Fruit fly (Drosophila melanogaster) whole organism: Measurements from ENCODE around the gene CG15725.

Source experiments
- CG8478 ChIP-seq: fragments of >200 bp; optimal IDR thresholded peaks from 2 replicates; lab custom pipeline; 2018; ENCODE audit warnings: inconsistent platforms
- Dll ChIP-seq: fragments of >200 bp; optimal IDR thresholded peaks from 2 replicates; lab custom pipeline; 2017
- EcR ChIP-seq, 2 experiments: fragments of >200 bp; optimal IDR thresholded peaks; 2 replicates each; lab custom pipeline; 2017; ENCODE audit warnings: missing biosample characterization in 2 of 2, missing genetic modification characterization in 2 of 2, missing genetic modification reagents in 2 of 2
- pan ChIP-seq: fragments of >200 bp; optimal IDR thresholded peaks from 2 replicates; lab custom pipeline; 2017
- psq ChIP-seq: fragments of >200 bp; optimal IDR thresholded peaks from 2 replicates; lab custom pipeline; 2017
- usp ChIP-seq: fragments of >200 bp; optimal IDR thresholded peaks from 2 replicates; lab custom pipeline; 2017; ENCODE audit warnings: missing biosample characterization, missing genetic modification characterization, mixed read lengths

CG15725 gene

dm6 chrX:12749891-12750581 is 44.4 kb downstream of the CG15725 start:
- TF ChIP-seq CG8478 (lab: Kevin White, UChicago) (peak; percentile 17), Dll (lab: Kevin White, UChicago) (no peak)

dm6 chrX:12750582-12750927 is 44.9 kb downstream of the CG15725 start:
- TF ChIP-seq psq: no peak
- TF ChIP-seq EcR (GFP tag; optimal IDR thresholded peaks at IDR 0.05; lab: Kevin White, UChicago): no peak

dm6 chrX:12750928-12751631 is 45.4 kb downstream of the CG15725 start:
- TF ChIP-seq CG8478 (lab: Kevin White, UChicago) (no peak), psq (no peak), Dll (lab: Kevin White, UChicago) (no peak), pan (lab: Kevin White, UChicago) (no peak), EcR (GFP tag; optimal IDR thresholded peaks at IDR 0.05; lab: Kevin White, UChicago) (no peak), usp (no peak)

dm6 chrX:12751786-12752187 is 46.1 kb downstream of the CG15725 start:
- TF ChIP-seq usp (no peak), EcR (GFP tag; optimal IDR thresholded peaks at IDR 0.05; lab: Kevin White, UChicago) (peak in 1 of 2 experiments; percentile 85)

dm6 chrX:12752196-12752595 is 46.5 kb downstream of the CG15725 start:
- no peak for TF ChIP-seq pan (lab: Kevin White, UChicago)
- TF ChIP-seq EcR (GFP tag; optimal IDR thresholded peaks at IDR 0.05; lab: Kevin White, UChicago): peak in 1 of 2 experiments; percentile 57
- no peak for TF ChIP-seq Dll (lab: Kevin White, UChicago)
- peak; percentile 62 for TF ChIP-seq CG8478 (lab: Kevin White, UChicago)
- TF ChIP-seq psq: no peak
- TF ChIP-seq usp: no peak

- TF ChIP-seq CG8478 (lab: Kevin White, UChicago): no peak
- no peak for TF ChIP-seq pan (lab: Kevin White, UChicago)
- no peak for TF ChIP-seq usp
- no peak for TF ChIP-seq psq
- peak in 1 of 2 experiments; percentile 65 for TF ChIP-seq EcR (GFP tag; optimal IDR thresholded peaks at IDR 0.05; lab: Kevin White, UChicago)
- TF ChIP-seq Dll (lab: Kevin White, UChicago): peak; percentile 63
Measured at dm6 chrX:12753602-12754347, 48.1 kb downstream of the CG15725 start.

- TF ChIP-seq Dll (lab: Kevin White, UChicago) (no peak), psq (no peak), EcR (GFP tag; optimal IDR thresholded peaks at IDR 0.05; lab: Kevin White, UChicago) (no peak), CG8478 (lab: Kevin White, UChicago) (no peak), usp (no peak), pan (lab: Kevin White, UChicago) (no peak)
Measured at dm6 chrX:12754348-12754733, 48.7 kb downstream of the CG15725 start.

- TF ChIP-seq psq (no peak), usp (no peak), Dll (lab: Kevin White, UChicago) (no peak), EcR (GFP tag; optimal IDR thresholded peaks at IDR 0.05; lab: Kevin White, UChicago) (peak; percentile 74 to 91)
Measured at dm6 chrX:12755017-12755563, 49.4 kb downstream of the CG15725 start.

dm6 chrX:12755600-12756373 is 50.1 kb downstream of the CG15725 start:
- TF ChIP-seq EcR (GFP tag; optimal IDR thresholded peaks at IDR 0.05; lab: Kevin White, UChicago) (no peak), pan (lab: Kevin White, UChicago) (peak; percentile 62), Dll (lab: Kevin White, UChicago) (no peak)

dm6 chrX:12756374-12756721 is 50.7 kb downstream of the CG15725 start:
- no peak for TF ChIP-seq pan (lab: Kevin White, UChicago)
- TF ChIP-seq EcR (GFP tag; optimal IDR thresholded peaks at IDR 0.05; lab: Kevin White, UChicago): peak in 1 of 2 experiments; percentile 44
- TF ChIP-seq CG8478 (lab: Kevin White, UChicago): no peak
- no peak for TF ChIP-seq psq
- TF ChIP-seq usp: no peak
- TF ChIP-seq Dll (lab: Kevin White, UChicago): no peak

dm6 chrX:12757075-12757474 is 51.4 kb downstream of the CG15725 start:
- TF ChIP-seq Dll (lab: Kevin White, UChicago): no peak
- TF ChIP-seq EcR (GFP tag; optimal IDR thresholded peaks at IDR 0.05; lab: Kevin White, UChicago): no peak
- no peak for TF ChIP-seq usp
- no peak for TF ChIP-seq pan (lab: Kevin White, UChicago)
- TF ChIP-seq CG8478 (lab: Kevin White, UChicago): no peak
- TF ChIP-seq psq: no peak
